Fruit fly (Drosophila melanogaster) whole organism, pupa: Measurements from ENCODE around the gene tll.
A peak's percentile ranks its signal among the peaks of the same experiment; 100 is the strongest.

ENCODE experiments used
- CG10348 ChIP-seq: fragments of 200-800 bp; sonication (Bioruptor generic); IDR thresholded peaks from 2 replicates; pipeline ENCODE4 v1.3.6; 2022; ENCODE audit warnings: missing biosample characterization, missing genetic modification characterization
- CG14655 ChIP-seq: fragments of 200-800 bp; sonication (Bioruptor generic); optimal IDR thresholded peaks from 3 replicates; lab custom pipeline; 2017; ENCODE audit warnings: mild to moderate bottlenecking, missing biosample characterization, missing genetic modification reagents, missing genetic modification characterization
- CG17806 ChIP-seq: fragments of 200-800 bp; sonication (Bioruptor generic); optimal IDR thresholded peaks from 2 replicates; lab custom pipeline; 2018; ENCODE audit warnings: missing biosample characterization, mild to moderate bottlenecking, missing genetic modification characterization, moderate library complexity
- CG34367 ChIP-seq: fragments of 200-800 bp; sonication (Bioruptor generic); optimal IDR thresholded peaks from 2 replicates; lab custom pipeline; 2018; ENCODE audit warnings: missing biosample characterization, mild to moderate bottlenecking, missing genetic modification characterization
- CG8159 ChIP-seq: fragments of 200-800 bp; sonication (Bioruptor generic); optimal IDR thresholded peaks from 3 replicates; lab custom pipeline; 2018; ENCODE audit warnings: missing biosample characterization, mild to moderate bottlenecking, missing genetic modification characterization, moderate library complexity
- CG8301 ChIP-seq: fragments of 200-800 bp; sonication (Bioruptor generic); optimal IDR thresholded peaks from 2 replicates; lab custom pipeline; 2018; ENCODE audit warnings: missing biosample characterization, mild to moderate bottlenecking, missing genetic modification characterization
- D1 ChIP-seq: fragments of 200-800 bp; sonication (Bioruptor generic); optimal IDR thresholded peaks from 2 replicates; lab custom pipeline; 2018; ENCODE audit warnings: missing biosample characterization, mild to moderate bottlenecking, missing genetic modification characterization, moderate library complexity
- EcR ChIP-seq: fragments of 200-800 bp; sonication (Bioruptor generic); optimal IDR thresholded peaks from 3 replicates; lab custom pipeline; 2019; ENCODE audit warnings: missing biosample characterization, missing genetic modification characterization, mild to moderate bottlenecking, moderate library complexity, missing genetic modification reagents
- Ets98B ChIP-seq: fragments of 200-800 bp; sonication (Bioruptor generic); IDR thresholded peaks from 2 replicates; pipeline ENCODE4 v1.3.6; 2022; ENCODE audit warnings: missing biosample characterization, missing genetic modification characterization
- fd96Ca ChIP-seq: fragments of 200-800 bp; sonication (Bioruptor generic); IDR thresholded peaks from 3 replicates; pipeline ENCODE4 v1.3.6; 2022; ENCODE audit warnings: missing biosample characterization, missing genetic modification characterization

dm6 chr3R:30805196-30805595, 46.9 kb upstream of the tll start:
- TF ChIP-seq CG8301 (tag; lab: Kevin White, UChicago) (peak; percentile 78), CG8159 (tag; lab: Kevin White, UChicago) (peak; percentile 72), EcR (GFP tag; lab: Kevin White, UChicago) (no peak), CG14655 (GFP tag; lab: Kevin White, UChicago) (peak; percentile 83), fd96Ca (no peak), CG34367 (peak; percentile 56), Ets98B (GFP tag; lab: Robert Waterston, UW) (peak; percentile 72), CG10348 (GFP tag; lab: Robert Waterston, UW) (peak; percentile 45; the same call in 1 of the 2 replicates), CG17806 (peak; percentile 74), D1 (tag; lab: Kevin White, UChicago) (no peak)
